Worm (Caenorhabditis elegans): Measurements from ENCODE around the gene hpo-34.

The hpo-34 gene

ce11 chrX:11480990-11481824 is 37.7 kb downstream of the hpo-34 start (continued):
- TF ChIP-seq ceh-28 (tag; optimal IDR thresholded peaks at IDR 0.05) (no peak), sea-2 (GFP tag; optimal IDR thresholded peaks at IDR 0.05) (no peak), daf-12 (tag; optimal IDR thresholded peaks at IDR 0.05) (no peak), nfya-1 (tag; optimal IDR thresholded peaks at IDR 0.05; ENCODE audit: insufficient read depth) (no peak), ztf-4 (tag; optimal IDR thresholded peaks at IDR 0.05) (no peak), ama-1 (optimal IDR thresholded peaks at IDR 0.05) (peak; percentile 24), nhr-77 (tag; optimal IDR thresholded peaks at IDR 0.05) (no peak), lin-39 (tag; optimal IDR thresholded peaks at IDR 0.05) (no peak), pqm-1 (tag; optimal IDR thresholded peaks at IDR 0.05) (peak; percentile 76), nhr-43 (tag; optimal IDR thresholded peaks at IDR 0.05; ENCODE audit: poor library complexity, severe bottlenecking) (peak; percentile 9), fos-1 (tag; optimal IDR thresholded peaks at IDR 0.05) (no peak), ZK546.5 (tag; optimal IDR thresholded peaks at IDR 0.05) (no peak), elt-1 (tag; optimal IDR thresholded peaks at IDR 0.05) (no peak)

- TF ChIP-seq daf-12 (tag; optimal IDR thresholded peaks at IDR 0.05) (no peak), ceh-9 (tag; optimal IDR thresholded peaks at IDR 0.05) (no peak), hmg-11 (tag; optimal IDR thresholded peaks at IDR 0.05) (peak; percentile 5), ama-1 (optimal IDR thresholded peaks at IDR 0.05) (peak; percentile 77), fkh-10 (GFP tag; optimal IDR thresholded peaks at IDR 0.05) (no peak), elt-2 (tag; optimal IDR thresholded peaks at IDR 0.05) (peak; percentile 38), skn-1 (tag; optimal IDR thresholded peaks at IDR 0.05) (no peak), fos-1 (tag; optimal IDR thresholded peaks at IDR 0.05) (no peak), ztf-11 (tag; optimal IDR thresholded peaks at IDR 0.05) (no peak), nfya-1 (tag; optimal IDR thresholded peaks at IDR 0.05; ENCODE audit: insufficient read depth) (peak; percentile 21), nhr-23 (tag; optimal IDR thresholded peaks at IDR 0.05) (no peak), jun-1 (tag; optimal IDR thresholded peaks at IDR 0.05) (no peak), nhr-11 (tag; optimal IDR thresholded peaks at IDR 0.05) (no peak), elt-1 (tag; optimal IDR thresholded peaks at IDR 0.05) (no peak), pqm-1 (tag; optimal IDR thresholded peaks at IDR 0.05) (no peak), elt-3 (tag; optimal IDR thresholded peaks at IDR 0.05) (no peak), nhr-28 (tag; optimal IDR thresholded peaks at IDR 0.05) (no peak)
Measured at ce11 chrX:11480032-11480431, 38.8 kb downstream of the hpo-34 start.

ce11 chrX:11479321-11479863 is 39.5 kb downstream of the hpo-34 start:
- TF ChIP-seq hmg-11 (tag; optimal IDR thresholded peaks at IDR 0.05) (no peak), elt-2 (tag; optimal IDR thresholded peaks at IDR 0.05) (peak; percentile 47)

- TF ChIP-seq nhr-25 (tag; optimal IDR thresholded peaks at IDR 0.05) (peak; percentile 93), pha-4 (tag; optimal IDR thresholded peaks at IDR 0.05) (peak; percentile 56), mml-1 (tag; optimal IDR thresholded peaks at IDR 0.05) (no peak), nhr-43 (tag; optimal IDR thresholded peaks at IDR 0.05; ENCODE audit: poor library complexity, severe bottlenecking) (peak; percentile 45), nfya-1 (tag; optimal IDR thresholded peaks at IDR 0.05; ENCODE audit: insufficient read depth) (peak; percentile 45), ceh-82 (tag; optimal IDR thresholded peaks at IDR 0.05) (no peak), ceh-16 (tag; optimal IDR thresholded peaks at IDR 0.05) (no peak), unc-62 (GFP tag; optimal IDR thresholded peaks at IDR 0.05) (peak; percentile 49), lin-39 (tag; optimal IDR thresholded peaks at IDR 0.05) (peak; percentile 34), mdl-1 (tag; optimal IDR thresholded peaks at IDR 0.05) (no peak), hmg-11 (tag; optimal IDR thresholded peaks at IDR 0.05) (no peak), daf-12 (tag; optimal IDR thresholded peaks at IDR 0.05) (peak; percentile 77), fos-1 (tag; optimal IDR thresholded peaks at IDR 0.05) (no peak), tbx-2 (tag; optimal IDR thresholded peaks at IDR 0.05) (peak; percentile 32), sea-2 (GFP tag; optimal IDR thresholded peaks at IDR 0.05) (no peak)
Measured at ce11 chrX:11478758-11479157, 40.1 kb downstream of the hpo-34 start.

ce11 chrX:11477748-11478147 is 41.1 kb downstream of the hpo-34 start:
- TF ChIP-seq fos-1 (tag; optimal IDR thresholded peaks at IDR 0.05) (no peak), nhr-25 (tag; optimal IDR thresholded peaks at IDR 0.05) (no peak), pha-4 (tag; optimal IDR thresholded peaks at IDR 0.05) (peak; percentile 70), tbx-2 (tag; optimal IDR thresholded peaks at IDR 0.05) (no peak), egl-5 (tag; optimal IDR thresholded peaks at IDR 0.05) (no peak), elt-2 (tag; optimal IDR thresholded peaks at IDR 0.05) (no peak), ama-1 (optimal IDR thresholded peaks at IDR 0.05) (peak; percentile 65), daf-12 (tag; optimal IDR thresholded peaks at IDR 0.05) (no peak), elt-1 (tag; optimal IDR thresholded peaks at IDR 0.05) (no peak), nhr-28 (tag; optimal IDR thresholded peaks at IDR 0.05) (no peak), nhr-23 (tag; optimal IDR thresholded peaks at IDR 0.05) (no peak), skn-1 (tag; optimal IDR thresholded peaks at IDR 0.05) (no peak), fkh-10 (GFP tag; optimal IDR thresholded peaks at IDR 0.05) (no peak), snpc-4 (tag; optimal IDR thresholded peaks at IDR 0.05) (no peak), elt-3 (tag; optimal IDR thresholded peaks at IDR 0.05) (no peak), nfya-1 (tag; optimal IDR thresholded peaks at IDR 0.05; ENCODE audit: insufficient read depth) (no peak)

All from whole organism, L3 larva.